Fruit fly (Drosophila melanogaster) whole organism, embryonic: ENCODE measurements around the gene CG42404.
A peak's percentile ranks its signal among the peaks of the same experiment; 100 is the strongest.

Experiments
- Atf-2 ChIP-seq: fragments of 200-800 bp; sonication (Bioruptor generic); optimal IDR thresholded peaks from 2 replicates; lab custom pipeline; 2016; ENCODE audit warnings: missing biosample characterization, missing genetic modification characterization
- Blimp-1 ChIP-seq: fragments of 200-800 bp; sonication (Bioruptor generic); optimal IDR thresholded peaks from 3 replicates; lab custom pipeline; 2018; ENCODE audit warnings: missing biosample characterization, missing genetic modification characterization, mild to moderate bottlenecking, moderate library complexity, missing genetic modification reagents
- CG10209 ChIP-seq: fragments of 200-800 bp; sonication (Bioruptor generic); optimal IDR thresholded peaks from 3 replicates; lab custom pipeline; 2017; ENCODE audit warnings: missing biosample characterization, mild to moderate bottlenecking, missing genetic modification characterization, missing genetic modification reagents
- CG11504 ChIP-seq: fragments of 200-800 bp; sonication (Bioruptor generic); optimal IDR thresholded peaks from 3 replicates; lab custom pipeline; 2019; ENCODE audit warnings: missing biosample characterization, mild to moderate bottlenecking, missing genetic modification characterization, moderate library complexity
- CG12391 ChIP-seq: fragments of 200-800 bp; sonication (Bioruptor generic); optimal IDR thresholded peaks from 3 replicates; lab custom pipeline; 2018; ENCODE audit warnings: missing biosample characterization, mild to moderate bottlenecking, missing genetic modification characterization, moderate library complexity
- CG13287 ChIP-seq: fragments of 200-800 bp; sonication (Bioruptor generic); IDR thresholded peaks from 2 replicates; pipeline ENCODE4 v1.3.6; 2022; ENCODE audit warnings: missing biosample characterization, missing genetic modification characterization; ENCODE audit not compliant: partially characterized antibody
- CG15479 ChIP-seq: fragments of 200-800 bp; sonication (Bioruptor generic); optimal IDR thresholded peaks from 3 replicates; lab custom pipeline; 2019; ENCODE audit warnings: missing biosample characterization, mild to moderate bottlenecking, missing genetic modification characterization, moderate library complexity
- CG15696 ChIP-seq: fragments of 200-800 bp; sonication (Bioruptor generic); optimal IDR thresholded peaks from 2 replicates; lab custom pipeline; 2019; ENCODE audit warnings: missing biosample characterization, mild to moderate bottlenecking, missing genetic modification characterization, moderate library complexity
- CG18011 ChIP-seq: fragments of 200-800 bp; sonication (Bioruptor generic); optimal IDR thresholded peaks from 2 replicates; lab custom pipeline; 2017; ENCODE audit warnings: missing biosample characterization, missing genetic modification characterization, mild to moderate bottlenecking, moderate library complexity, missing genotype
- CG30431 ChIP-seq: fragments of 200-800 bp; sonication (Bioruptor generic); optimal IDR thresholded peaks from 2 replicates; lab custom pipeline; 2017; ENCODE audit warnings: missing biosample characterization, missing genetic modification characterization
- CG32532 ChIP-seq: fragments of 200-800 bp; sonication (Bioruptor generic); IDR thresholded peaks from 2 replicates; pipeline ENCODE4 v1.3.6; 2022; ENCODE audit warnings: missing biosample characterization, missing genetic modification characterization
- CG4328 ChIP-seq: fragments of 200-800 bp; sonication (Bioruptor generic); optimal IDR thresholded peaks from 3 replicates; lab custom pipeline; 2017; ENCODE audit warnings: missing biosample characterization, missing genetic modification reagents, missing genetic modification characterization
- CG6654 ChIP-seq: fragments of 200-800 bp; sonication (Bioruptor generic); optimal IDR thresholded peaks from 2 replicates; lab custom pipeline; 2017; ENCODE audit warnings: missing biosample characterization, mild to moderate bottlenecking, missing genetic modification characterization
- CG8281 ChIP-seq: fragments of 200-800 bp; sonication (Bioruptor generic); optimal IDR thresholded peaks from 2 replicates; lab custom pipeline; 2018; ENCODE audit warnings: missing biosample characterization, mild to moderate bottlenecking, missing genetic modification characterization, moderate library complexity
- CG8944 ChIP-seq: fragments of 200-800 bp; sonication (Bioruptor generic); optimal IDR thresholded peaks from 3 replicates; lab custom pipeline; 2016; ENCODE audit warnings: missing biosample characterization, missing genetic modification characterization
- CoRest ChIP-seq: fragments of 200-800 bp; sonication (Bioruptor generic); optimal IDR thresholded peaks from 3 replicates; lab custom pipeline; 2018; ENCODE audit warnings: missing biosample characterization, mild to moderate bottlenecking, missing genetic modification characterization, moderate library complexity
- D ChIP-seq, 2 experiments: fragments of 200-800 bp in 1 of 2; fragments of >200 bp in 1 of 2; sonication (Bioruptor generic) in 1 of 2; optimal IDR thresholded peaks; 2 replicates in 1 of 2; 3 replicates in 1 of 2; lab custom pipeline; 2017; ENCODE audit warnings: mild to moderate bottlenecking in 1 of 2, missing biosample characterization in 1 of 2, missing genetic modification characterization in 1 of 2, missing genetic modification reagents in 1 of 2
- Elba2 ChIP-seq: fragments of 200-800 bp; sonication (Bioruptor generic); optimal IDR thresholded peaks from 3 replicates; lab custom pipeline; 2016; ENCODE audit warnings: missing biosample characterization, missing genetic modification characterization
- H15 ChIP-seq: fragments of 200-800 bp; sonication (Bioruptor generic); IDR thresholded peaks from 3 replicates; pipeline ENCODE4 v1.3.6; 2022; ENCODE audit warnings: missing biosample characterization, missing genetic modification characterization
- Meics ChIP-seq: fragments of 200-800 bp; sonication (Bioruptor generic); optimal IDR thresholded peaks from 2 replicates; lab custom pipeline; 2017; ENCODE audit warnings: missing biosample characterization, mild to moderate bottlenecking, missing genetic modification characterization
- Mrtf ChIP-seq: fragments of 200-800 bp; sonication (Bioruptor generic); IDR thresholded peaks from 3 replicates; pipeline ENCODE4 v1.3.6; 2022; ENCODE audit warnings: missing biosample characterization, missing genetic modification characterization
- NFAT ChIP-seq: fragments of 200-800 bp; sonication (Bioruptor generic); IDR thresholded peaks from 2 replicates; pipeline ENCODE4 v1.3.6; 2022; ENCODE audit warnings: missing biosample characterization, missing genetic modification characterization
- Ptx1 ChIP-seq: fragments of 200-800 bp; sonication (Bioruptor generic); IDR thresholded peaks from 2 replicates; pipeline ENCODE4 v1.3.6; 2022; ENCODE audit warnings: missing biosample characterization, missing genetic modification characterization
- Rfx ChIP-seq: fragments of 200-800 bp; sonication (Bioruptor generic); IDR thresholded peaks from 2 replicates; pipeline ENCODE4 v1.3.6; 2022; ENCODE audit warnings: missing biosample characterization, missing genetic modification characterization
- Scr ChIP-seq: fragments of 200-800 bp; sonication (Bioruptor generic); IDR thresholded peaks from 2 replicates; pipeline ENCODE4 v1.3.6; 2022; ENCODE audit warnings: missing biosample characterization, missing genetic modification characterization; ENCODE audit not compliant: partially characterized antibody
- Side ChIP-seq: fragments of 200-800 bp; sonication (Bioruptor generic); optimal IDR thresholded peaks from 2 replicates; lab custom pipeline; 2016; ENCODE audit warnings: missing biosample characterization, missing genetic modification characterization
- Taf1 ChIP-seq: fragments of 200-800 bp; sonication (Bioruptor generic); IDR thresholded peaks from 2 replicates; pipeline ENCODE4 v1.3.6; 2022; ENCODE audit warnings: missing biosample characterization, missing genetic modification characterization
- bbx ChIP-seq: fragments of 200-800 bp; sonication (Bioruptor generic); IDR thresholded peaks from 2 replicates; pipeline ENCODE4 v1.3.6; 2022; ENCODE audit warnings: missing biosample characterization, missing genetic modification characterization; ENCODE audit not compliant: partially characterized antibody
- bcd ChIP-seq: fragments of 200-800 bp; sonication (Bioruptor generic); optimal IDR thresholded peaks from 2 replicates; lab custom pipeline; 2017; ENCODE audit warnings: missing biosample characterization, mild to moderate bottlenecking, missing genetic modification characterization
- bsh ChIP-seq, 2 experiments: fragments of 200-800 bp; sonication (Bioruptor generic); optimal IDR thresholded peaks; 2 replicates each; lab custom pipeline; 2017 to 2018; ENCODE audit warnings: mild to moderate bottlenecking in 2 of 2, missing biosample characterization in 2 of 2, missing genetic modification characterization in 2 of 2, moderate library complexity in 1 of 2
- cg ChIP-seq: fragments of 200-800 bp; sonication (Bioruptor generic); optimal IDR thresholded peaks from 3 replicates; lab custom pipeline; 2019; ENCODE audit warnings: missing biosample characterization, mild to moderate bottlenecking, missing genetic modification characterization, moderate library complexity
- dati ChIP-seq: fragments of 200-800 bp; sonication (Bioruptor generic); IDR thresholded peaks from 2 replicates; pipeline ENCODE4 v1.3.6; 2022; ENCODE audit warnings: missing biosample characterization, missing genetic modification characterization
- dm ChIP-seq: fragments of 200-800 bp; sonication (Bioruptor generic); optimal IDR thresholded peaks from 3 replicates; lab custom pipeline; 2016; ENCODE audit warnings: missing biosample characterization, missing genetic modification characterization
- fd64A ChIP-seq: fragments of 200-800 bp; sonication (Bioruptor generic); optimal IDR thresholded peaks from 3 replicates; lab custom pipeline; 2018; ENCODE audit warnings: missing biosample characterization, mild to moderate bottlenecking, missing genetic modification characterization
- ftz-f1 ChIP-seq: fragments of 200-800 bp; sonication (Bioruptor generic); optimal IDR thresholded peaks from 2 replicates; lab custom pipeline; 2016; ENCODE audit warnings: missing biosample characterization, missing genetic modification characterization
- gfzf ChIP-seq: fragments of 200-800 bp; sonication (Bioruptor generic); optimal IDR thresholded peaks from 2 replicates; lab custom pipeline; 2016; ENCODE audit warnings: missing biosample characterization, mild to moderate bottlenecking, missing genetic modification characterization, moderate library complexity
- hth ChIP-seq: fragments of >200 bp; optimal IDR thresholded peaks from 2 replicates; lab custom pipeline; 2017; ENCODE audit warnings: inconsistent platforms
- lbe ChIP-seq: fragments of 200-800 bp; sonication (Bioruptor generic); optimal IDR thresholded peaks from 2 replicates; lab custom pipeline; 2016; ENCODE audit warnings: missing biosample characterization, mild to moderate bottlenecking, missing genetic modification characterization
- lola ChIP-seq, 3 experiments: fragments of >200 bp in 2 of 3; fragments of 200-800 bp in 1 of 3; sonication (Bioruptor generic) in 1 of 3; optimal IDR thresholded peaks; 2 replicates each; lab custom pipeline; 2017 to 2019; ENCODE audit warnings: missing biosample characterization in 3 of 3, missing genetic modification characterization in 3 of 3, mild to moderate bottlenecking in 1 of 3, moderate library complexity in 1 of 3
- lov ChIP-seq, 2 experiments: fragments of 200-800 bp in 1 of 2; fragments of >200 bp in 1 of 2; sonication (Bioruptor generic) in 1 of 2; IDR thresholded peaks in 1 of 2; optimal IDR thresholded peaks in 1 of 2; 2 replicates in 1 of 2; 3 replicates in 1 of 2; pipeline versions ENCODE4 v1.3.6 to Lab custom; 2017 to 2022; ENCODE audit warnings: missing biosample characterization in 1 of 2, missing genetic modification characterization in 1 of 2
- mirr ChIP-seq: fragments of 200-800 bp; sonication (Bioruptor generic); optimal IDR thresholded peaks from 3 replicates; lab custom pipeline; 2018; ENCODE audit warnings: missing biosample characterization, mild to moderate bottlenecking, missing genetic modification characterization
- nom ChIP-seq: fragments of 200-800 bp; sonication (Bioruptor generic); optimal IDR thresholded peaks from 2 replicates; lab custom pipeline; 2017; ENCODE audit warnings: missing biosample characterization, missing genetic modification characterization, mild to moderate bottlenecking, moderate library complexity, missing genetic modification reagents
- rib ChIP-seq: fragments of 200-800 bp; sonication (Bioruptor generic); IDR thresholded peaks from 2 replicates; pipeline ENCODE4 v1.3.6; 2022; ENCODE audit warnings: missing biosample characterization, missing genetic modification characterization
- shn ChIP-seq: fragments of 200-800 bp; sonication (Bioruptor generic); optimal IDR thresholded peaks from 3 replicates; lab custom pipeline; 2016; ENCODE audit warnings: missing biosample characterization, missing genetic modification characterization
- sima ChIP-seq: fragments of 200-800 bp; sonication (Bioruptor generic); optimal IDR thresholded peaks from 2 replicates; lab custom pipeline; 2016; ENCODE audit warnings: missing biosample characterization, missing genetic modification characterization
- sug ChIP-seq: fragments of 200-800 bp; optimal IDR thresholded peaks from 2 replicates; lab custom pipeline; 2019; ENCODE audit warnings: missing biosample characterization, mild to moderate bottlenecking, missing genetic modification characterization, moderate library complexity
- tll ChIP-seq, 2 experiments: fragments of 200-800 bp in 1 of 2; fragments of >200 bp in 1 of 2; sonication (Bioruptor generic) in 1 of 2; optimal IDR thresholded peaks; 2 replicates each; lab custom pipeline; 2017 to 2019; ENCODE audit warnings: missing biosample characterization in 2 of 2, missing genetic modification characterization in 2 of 2, mild to moderate bottlenecking in 1 of 2, moderate library complexity in 1 of 2

CG42404 gene

DNA sequence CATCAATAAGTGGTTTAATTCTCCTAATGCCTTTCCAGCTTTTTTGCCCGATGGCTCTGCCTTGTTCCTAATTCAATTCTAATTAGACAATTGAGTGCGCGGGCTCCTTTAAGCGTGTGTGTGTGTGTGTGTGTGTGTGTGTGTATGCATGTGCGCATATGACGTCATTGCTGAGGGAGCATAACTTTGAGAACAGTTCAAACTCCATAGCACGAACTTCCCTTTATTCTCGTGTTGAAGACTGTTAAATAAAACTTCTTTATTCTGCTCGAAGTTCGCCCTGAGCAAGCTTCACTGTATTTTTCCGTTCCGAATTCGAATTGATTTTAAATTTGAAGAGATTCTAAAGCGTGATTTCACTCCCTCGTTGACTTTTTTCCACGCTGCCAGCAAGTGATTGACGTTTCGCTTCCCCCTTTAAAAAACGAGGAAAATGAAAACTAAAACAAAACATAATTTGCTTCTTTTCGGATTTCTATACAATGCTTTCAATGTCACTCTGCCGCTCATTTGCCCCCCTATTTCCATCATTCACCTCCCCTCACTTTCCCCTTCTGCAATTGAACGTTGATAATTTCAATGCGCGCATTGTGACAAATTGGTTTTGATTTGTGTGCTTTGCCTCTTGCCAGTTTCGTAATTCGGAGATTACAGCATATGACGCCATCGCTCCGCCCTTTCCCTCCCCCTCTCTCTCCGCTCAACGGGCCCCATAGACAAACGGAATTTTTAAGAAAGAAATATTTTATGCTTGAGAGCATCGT lies 42.5 kb downstream of the CG42404 start (continued):
- TF ChIP-seq lola (GFP tag; optimal IDR thresholded peaks at IDR 0.05; lab: Kevin White, UChicago) (no peak), mirr (GFP tag; lab: Kevin White, UChicago) (peak; percentile 58), CoRest (peak; percentile 35), CG30431 (GFP tag; lab: Kevin White, UChicago) (no peak), Ptx1 (no peak), shn (no peak), fd64A (no peak), Scr (GFP tag; lab: Robert Waterston, UW) (no peak), cg (GFP tag; lab: Kevin White, UChicago) (peak; percentile 61), bcd (peak; percentile 18), ftz-f1 (GFP tag; lab: Kevin White, UChicago) (peak; percentile 52), Atf-2 (GFP tag; lab: Kevin White, UChicago) (peak; percentile 48), NFAT (no peak), CG15696 (tag; lab: Kevin White, UChicago) (peak; percentile 7), nom (no peak), Elba2 (GFP tag; lab: Kevin White, UChicago) (peak; percentile 29), dati (no peak), rib (GFP tag; lab: Robert Waterston, UW) (no peak), D (optimal IDR thresholded peaks at IDR 0.05; lab: Kevin White, UChicago) (no peak), D (GFP tag; optimal IDR thresholded peaks at IDR 0.05; lab: Kevin White, UChicago) (no peak), CG32532 (no peak), Blimp-1 (GFP tag; lab: Kevin White, UChicago) (peak; percentile 12), Rfx (no peak), gfzf (GFP tag; lab: Kevin White, UChicago) (no peak), lbe (GFP tag; lab: Kevin White, UChicago) (no peak), Mrtf (GFP tag; lab: Robert Waterston, UW) (no peak), CG6654 (GFP tag; lab: Kevin White, UChicago) (no peak), CG10209 (GFP tag; lab: Kevin White, UChicago) (peak; percentile 8), CG12391 (no peak), CG13287 (no peak), dm (no peak), CG18011 (GFP tag; lab: Kevin White, UChicago) (no peak), Meics (GFP tag; lab: Kevin White, UChicago) (peak; percentile 50), bbx (GFP tag; lab: Robert Waterston, UW) (no peak), Side (no peak), H15 (GFP tag; lab: Robert Waterston, UW) (no peak), hth (no peak), CG8944 (no peak), CG15479 (GFP tag; lab: Kevin White, UChicago) (no peak), bsh (GFP tag; optimal IDR thresholded peaks at IDR 0.05; lab: Kevin White, UChicago) (peak in 1 of 2 experiments; percentile 49), Taf1 (GFP tag; lab: Robert Waterston, UW) (no peak), CG8281 (tag; lab: Kevin White, UChicago) (peak; percentile 41), CG11504 (tag; lab: Kevin White, UChicago) (peak; percentile 32), lov (optimal IDR thresholded peaks at IDR 0.05; lab: Kevin White, UChicago) (no peak), lov (GFP tag; IDR thresholded peaks at IDR 0.05; lab: Robert Waterston, UW) (no peak), tll (GFP tag; optimal IDR thresholded peaks at IDR 0.05; lab: Kevin White, UChicago) (no peak), sima (no peak), CG4328 (GFP tag; lab: Kevin White, UChicago) (no peak), sug (tag; lab: Kevin White, UChicago) (peak; percentile 48)
